Worm (Caenorhabditis elegans) whole organism, L4 larva: ENCODE results near the gene T20D4.11.

ENCODE experiments used
- F44E2.7 ChIP-seq: fragments of 200-800 bp; sonication (Bioruptor generic); IDR thresholded peaks from 2 replicates; pipeline ENCODE4 v2.1.2; 2022; ENCODE audit warnings: missing genetic modification characterization, missing compliant biosample characterization
- F49E8.2 ChIP-seq: sonication (generic microtip); optimal IDR thresholded peaks from 2 replicates; lab custom pipeline; 2016; ENCODE audit warnings: missing compliant biosample characterization, mild to moderate bottlenecking, missing genetic modification characterization, borderline replicate concordance
- T20F7.1 ChIP-seq: fragments of 200-800 bp; sonication (Bioruptor generic); optimal IDR thresholded peaks from 2 replicates; lab custom pipeline; 2018; ENCODE audit warnings: mild to moderate bottlenecking, missing genetic modification characterization, missing compliant biosample characterization
- Y105C5A.15 ChIP-seq: fragments of 200-800 bp; sonication (Bioruptor generic); IDR thresholded peaks from 2 replicates; pipeline ENCODE4 v1.3.6; 2022; ENCODE audit warnings: missing genetic modification characterization, missing compliant biosample characterization
- Y5F2A.4 ChIP-seq: fragments of 200-800 bp; sonication (Bioruptor generic); optimal IDR thresholded peaks from 2 replicates; lab custom pipeline; 2018; ENCODE audit warnings: mild to moderate bottlenecking, missing genetic modification characterization, missing compliant biosample characterization
- Y75B8A.6 ChIP-seq: fragments of 200-800 bp; sonication (Bioruptor generic); IDR thresholded peaks from 2 replicates; pipeline ENCODE4 v1.3.6; 2022; ENCODE audit warnings: missing genetic modification reagents, missing genetic modification characterization, missing compliant biosample characterization
- ZK337.2 ChIP-seq: fragments of 200-800 bp; sonication (Bioruptor generic); IDR thresholded peaks from 2 replicates; pipeline ENCODE4 v1.3.6; 2022; ENCODE audit warnings: missing genetic modification reagents, missing genetic modification characterization, missing compliant biosample characterization
- ZK546.5 ChIP-seq, 2 experiments: sonication (generic microtip); optimal IDR thresholded peaks; 2 replicates each; lab custom pipeline; 2017; ENCODE audit warnings: missing biosample characterization in 2 of 2, missing genetic modification characterization in 2 of 2
- aha-1 ChIP-seq: fragments of 150-350 bp; peaks from one replicate; lab custom pipeline; 2014; ENCODE audit warnings: missing biosample characterization, missing genetic modification characterization
- ceh-32 ChIP-seq: sonication (generic microtip); optimal IDR thresholded peaks from 2 replicates; lab custom pipeline; 2016; ENCODE audit warnings: mild to moderate bottlenecking, missing genetic modification characterization, missing compliant biosample characterization; ENCODE audit not compliant: poor library complexity
- ceh-44 ChIP-seq: fragments of 200-800 bp; sonication (Bioruptor generic); IDR thresholded peaks from 2 replicates; pipeline ENCODE4 v1.3.6; 2022; ENCODE audit warnings: missing genetic modification reagents, missing genetic modification characterization, missing compliant biosample characterization
- ces-1 ChIP-seq: fragments of 150-350 bp; sonication (generic microtip); optimal IDR thresholded peaks from 4 replicates; lab custom pipeline; 2014; ENCODE audit warnings: missing biosample characterization, missing genetic modification reagents, missing genetic modification characterization
- cey-2 ChIP-seq: sonication (generic microtip); optimal IDR thresholded peaks from 3 replicates; lab custom pipeline; 2017; ENCODE audit warnings: missing genetic modification characterization, mild to moderate bottlenecking, missing compliant biosample characterization, antibody characterized with exemption, borderline replicate concordance; ENCODE audit not compliant: insufficient read depth
- ctbp-1 ChIP-seq: fragments of 200-800 bp; sonication (Bioruptor generic); IDR thresholded peaks from 2 replicates; pipeline ENCODE4 v1.3.6; 2022; ENCODE audit warnings: missing genetic modification reagents, missing genetic modification characterization, missing compliant biosample characterization
- daf-16 ChIP-seq, 3 experiments: sonication (generic microtip); optimal IDR thresholded peaks; 2 replicates each; lab custom pipeline; 2016 to 2017; ENCODE audit warnings: missing genetic modification characterization in 3 of 3, missing genetic modification reagents in 3 of 3, mild to moderate bottlenecking in 2 of 3, missing compliant biosample characterization in 2 of 3, missing biosample characterization in 1 of 3, moderate library complexity in 1 of 3
- daf-8 ChIP-seq: fragments of 200-800 bp; sonication (Bioruptor generic); IDR thresholded peaks from 2 replicates; pipeline ENCODE4 v1.3.6; 2022; ENCODE audit warnings: missing genetic modification characterization, missing compliant biosample characterization
- dmd-6 ChIP-seq: fragments of 200-800 bp; sonication (Bioruptor generic); IDR thresholded peaks from 2 replicates; pipeline ENCODE4 v1.3.6; 2022; ENCODE audit warnings: missing genetic modification reagents, missing genetic modification characterization, missing compliant biosample characterization
- dmd-9 ChIP-seq: fragments of 200-800 bp; sonication (Bioruptor generic); IDR thresholded peaks from 2 replicates; pipeline ENCODE4 v1.3.6; 2022; ENCODE audit warnings: missing genetic modification reagents, missing genetic modification characterization, missing compliant biosample characterization
- duxl-1 ChIP-seq: sonication (generic microtip); optimal IDR thresholded peaks from 2 replicates; lab custom pipeline; 2016; ENCODE audit warnings: mild to moderate bottlenecking, missing genetic modification characterization, moderate library complexity, missing compliant biosample characterization; ENCODE audit not compliant: poor library complexity
- dve-1 ChIP-seq: sonication (generic microtip); optimal IDR thresholded peaks from 2 replicates; lab custom pipeline; 2017; ENCODE audit warnings: antibody characterized with exemption, mild to moderate bottlenecking, missing genetic modification characterization, missing compliant biosample characterization; ENCODE audit not compliant: insufficient read depth
- egl-27 ChIP-seq: sonication (generic microtip); optimal IDR thresholded peaks from 3 replicates; lab custom pipeline; 2017; ENCODE audit warnings: missing biosample characterization, missing genetic modification reagents, missing genetic modification characterization
- hif-1 ChIP-seq, 2 experiments: sonication (generic microtip); optimal IDR thresholded peaks; 2 replicates each; lab custom pipeline; 2016 to 2017; ENCODE audit warnings: missing compliant biosample characterization in 2 of 2, missing genetic modification characterization in 2 of 2, missing genetic modification reagents in 2 of 2, missing genotype in 2 of 2, mild to moderate bottlenecking in 1 of 2
- hlh-11 ChIP-seq: fragments of 200-800 bp; sonication (Bioruptor generic); optimal IDR thresholded peaks from 2 replicates; lab custom pipeline; 2018; ENCODE audit warnings: mild to moderate bottlenecking, missing genetic modification characterization, missing compliant biosample characterization
- hmg-1.1 ChIP-seq: fragments of 200-800 bp; sonication (Bioruptor generic); IDR thresholded peaks from 2 replicates; pipeline ENCODE4 v1.3.6; 2022; ENCODE audit warnings: missing genetic modification reagents, missing genetic modification characterization, missing compliant biosample characterization
- lin-29 ChIP-seq: fragments of 200-800 bp; sonication (Bioruptor generic); IDR thresholded peaks from 2 replicates; pipeline ENCODE4 v1.3.6; 2022; ENCODE audit warnings: missing genetic modification reagents, missing genetic modification characterization, missing compliant biosample characterization
- lin-38 ChIP-seq: fragments of 200-800 bp; sonication (Bioruptor generic); IDR thresholded peaks from 2 replicates; pipeline ENCODE4 v1.3.6; 2022; ENCODE audit warnings: missing genetic modification reagents, missing genetic modification characterization, missing compliant biosample characterization
- mdt-29 ChIP-seq: fragments of 200-800 bp; sonication (Bioruptor generic); IDR thresholded peaks from 2 replicates; pipeline ENCODE4 v1.3.6; 2022; ENCODE audit warnings: missing genetic modification reagents, missing genetic modification characterization, missing compliant biosample characterization
- mes-2 ChIP-seq: sonication (generic microtip); optimal IDR thresholded peaks from 2 replicates; lab custom pipeline; 2016; ENCODE audit warnings: missing genotype, mild to moderate bottlenecking, missing genetic modification characterization, missing compliant biosample characterization; ENCODE audit not compliant: poor library complexity, severe bottlenecking
- mxl-3 ChIP-seq: fragments of 200-800 bp; sonication (Bioruptor generic); optimal IDR thresholded peaks from 2 replicates; lab custom pipeline; 2018; ENCODE audit warnings: mild to moderate bottlenecking, missing genetic modification characterization, missing compliant biosample characterization
- nhr-102 ChIP-seq: sonication (generic microtip); optimal IDR thresholded peaks from 2 replicates; lab custom pipeline; 2016; ENCODE audit warnings: mild to moderate bottlenecking, missing genetic modification characterization, moderate library complexity, missing compliant biosample characterization
- nhr-48 ChIP-seq: sonication (generic microtip); optimal IDR thresholded peaks from 2 replicates; lab custom pipeline; 2016; ENCODE audit warnings: mild to moderate bottlenecking, missing genetic modification characterization, missing compliant biosample characterization
- nhr-6 ChIP-seq: fragments of 150-350 bp; optimal IDR thresholded peaks from 2 replicates; lab custom pipeline; 2014; ENCODE audit warnings: missing biosample characterization, missing genetic modification characterization
- nhr-76 ChIP-seq: fragments of 150-350 bp; optimal IDR thresholded peaks from 2 replicates; lab custom pipeline; 2014; ENCODE audit warnings: missing biosample characterization, missing genetic modification characterization
- nhr-77 ChIP-seq: fragments of 150-350 bp; optimal IDR thresholded peaks from 2 replicates; lab custom pipeline; 2014; ENCODE audit warnings: missing biosample characterization, missing genetic modification characterization
- rbr-2 ChIP-seq: sonication (generic microtip); optimal IDR thresholded peaks from 2 replicates; lab custom pipeline; 2016; ENCODE audit warnings: missing genotype, missing genetic modification characterization, missing compliant biosample characterization
- set-16 ChIP-seq: fragments of 200-800 bp; sonication (Bioruptor generic); IDR thresholded peaks from 2 replicates; pipeline ENCODE4 v1.3.6; 2022; ENCODE audit warnings: missing genetic modification reagents, missing genetic modification characterization, missing compliant biosample characterization
- tag-97 ChIP-seq: fragments of 200-800 bp; sonication (Bioruptor generic); IDR thresholded peaks from 2 replicates; pipeline ENCODE4 v1.3.6; 2022; ENCODE audit warnings: missing genetic modification characterization, missing compliant biosample characterization
- tra-1 ChIP-seq: fragments of 200-800 bp; sonication (Bioruptor generic); IDR thresholded peaks from 2 replicates; pipeline ENCODE4 v1.3.6; 2022; ENCODE audit warnings: missing genetic modification reagents, missing genetic modification characterization, missing compliant biosample characterization
- unc-62 ChIP-seq, 3 experiments: fragments of 150-350 bp in 1 of 3; sonication (generic microtip); optimal IDR thresholded peaks in 2 of 3; peaks in 1 of 3; 1 replicate in 1 of 3; 2 replicates in 2 of 3; lab custom pipeline; 2014 to 2017; ENCODE audit warnings: missing biosample characterization in 3 of 3, missing genetic modification characterization in 3 of 3, missing genetic modification reagents in 3 of 3, missing genotype in 1 of 3
- zag-1 ChIP-seq: fragments of 150-350 bp; optimal IDR thresholded peaks from 2 replicates; lab custom pipeline; 2014; ENCODE audit warnings: missing biosample characterization, missing genetic modification characterization
- zfp-3 ChIP-seq: fragments of 200-800 bp; sonication (Bioruptor generic); conservative IDR thresholded peaks from 2 replicates; pipeline ENCODE4 v1.3.6; 2022; ENCODE audit warnings: missing genetic modification reagents, missing genetic modification characterization, missing compliant biosample characterization
- zip-2 ChIP-seq: fragments of 150-350 bp; optimal IDR thresholded peaks from 2 replicates; lab custom pipeline; 2014; ENCODE audit warnings: missing biosample characterization, missing genetic modification characterization
- ztf-7 ChIP-seq: fragments of 150-350 bp; optimal IDR thresholded peaks from 2 replicates; lab custom pipeline; 2014; ENCODE audit warnings: missing biosample characterization, missing genetic modification characterization

Gene T20D4.11

DNA sequence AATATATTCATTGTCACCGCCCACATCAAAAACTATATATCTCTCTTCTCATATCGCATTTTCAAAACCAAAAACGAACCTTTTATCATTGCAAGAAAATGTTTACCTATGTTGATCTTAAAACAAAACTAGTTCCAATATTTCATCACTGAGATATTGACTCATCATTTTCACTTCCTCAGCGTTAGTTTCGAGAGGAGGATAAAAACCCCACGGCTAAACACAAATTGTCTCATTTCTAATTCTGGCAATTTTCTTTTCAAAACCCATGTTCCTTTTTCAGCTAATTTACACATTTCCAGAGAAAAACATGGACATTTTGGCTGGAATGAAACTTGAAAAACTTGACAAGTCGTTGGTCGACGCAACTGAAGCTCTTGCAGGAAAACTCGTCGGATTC is 10.1 kb downstream of the T20D4.11 start, which contains the start of gene T20D4.7:
Gene T20D4.7, plus strand, starts transcription at position 301 of the 400 bp plus-strand sequence.
- TF ChIP-seq Y5F2A.4 (GFP tag; lab: Kevin White, UChicago) (no peak), nhr-102 (tag; lab: Kevin White, UChicago) (no peak), ctbp-1 (GFP tag; lab: Robert Waterston, UW) (no peak), ztf-7 (no peak), dmd-6 (no peak), hmg-1.1 (GFP tag; lab: Robert Waterston, UW) (no peak), nhr-48 (tag; lab: Kevin White, UChicago) (no peak), dve-1 (tag; lab: Kevin White, UChicago) (no peak), T20F7.1 (GFP tag; lab: Kevin White, UChicago) (no peak), ces-1 (GFP tag; lab: Kevin White, UChicago) (no peak), daf-16 (GFP tag; optimal IDR thresholded peaks at IDR 0.05; lab: Kevin White, UChicago) (no peak), daf-16 (tag; optimal IDR thresholded peaks at IDR 0.05; lab: Kevin White, UChicago) (no peak), ZK546.5 (tag; optimal IDR thresholded peaks at IDR 0.05; lab: Kevin White, UChicago) (no peak), ceh-32 (tag; lab: Kevin White, UChicago) (no peak), tag-97 (GFP tag; lab: Robert Waterston, UW) (no peak), mes-2 (tag; lab: Kevin White, UChicago) (no peak), F49E8.2 (tag; lab: Kevin White, UChicago) (no peak), ceh-44 (GFP tag; lab: Robert Waterston, UW) (no peak), mxl-3 (no peak)

DNA sequence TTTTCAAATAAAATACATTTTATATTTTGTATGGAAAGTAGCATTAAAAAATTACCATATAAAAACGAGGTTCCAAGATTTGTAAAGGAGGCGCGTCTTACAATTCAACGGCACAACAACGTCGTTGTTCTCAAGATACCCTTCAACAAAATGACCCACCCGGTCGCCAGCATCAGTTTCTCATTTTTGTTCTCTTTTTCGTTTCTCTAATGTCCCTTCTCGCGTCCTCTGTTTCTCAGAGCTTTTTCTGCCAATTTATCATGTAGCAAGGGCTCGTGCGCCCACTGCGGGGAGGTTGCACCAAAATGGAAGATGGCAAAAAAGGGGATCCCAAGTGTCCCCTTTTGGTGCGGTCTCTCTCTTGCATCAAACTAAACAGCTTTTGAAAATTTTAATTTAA is 11.0 kb downstream of the T20D4.11 start:
- no peak for TF ChIP-seq mes-2 (tag; lab: Kevin White, UChicago)
- no peak for TF ChIP-seq nhr-76 (tag; lab: Kevin White, UChicago)
- TF ChIP-seq tag-97 (GFP tag; lab: Robert Waterston, UW) = no peak
- TF ChIP-seq ZK337.2 = 0 out of 2 replicates have a peak, but pooled peaks have one; percentile 7
- no peak for TF ChIP-seq set-16 (GFP tag; lab: Robert Waterston, UW)
- TF ChIP-seq unc-62 (GFP tag; optimal IDR thresholded peaks at IDR 0.05 in 1 of 2; lab: Kevin White, UChicago) = peak in 1 of 2 experiments; percentile 61
- TF ChIP-seq unc-62 (tag; optimal IDR thresholded peaks at IDR 0.05; lab: Kevin White, UChicago) = no peak
- peak; percentile 81 for TF ChIP-seq aha-1 (tag; lab: Kevin White, UChicago)

ce11 chrV:3410098-3410570 is 11.6 kb downstream of the T20D4.11 start, which contains the start of gene arrd-22:
Gene arrd-22, plus strand, starts transcription at chrV:3410520.
- TF ChIP-seq lin-38 (GFP tag; lab: Robert Waterston, UW) = no peak
- TF ChIP-seq tra-1 = 0 out of 2 replicates have a peak, but pooled peaks have one; percentile 35
- TF ChIP-seq unc-62 (GFP tag; optimal IDR thresholded peaks at IDR 0.05 in 1 of 2; lab: Kevin White, UChicago) = peak in 1 of 2 experiments; percentile 94
- TF ChIP-seq unc-62 (tag; optimal IDR thresholded peaks at IDR 0.05; lab: Kevin White, UChicago) = no peak
- TF ChIP-seq dmd-6 = peak; percentile 74
- no peak for TF ChIP-seq zfp-3 (GFP tag; lab: Robert Waterston, UW)
- no peak for TF ChIP-seq ceh-44 (GFP tag; lab: Robert Waterston, UW)
- no peak for TF ChIP-seq cey-2 (tag; lab: Kevin White, UChicago)
- TF ChIP-seq daf-16 (GFP tag; optimal IDR thresholded peaks at IDR 0.05; lab: Kevin White, UChicago) = no peak
- TF ChIP-seq daf-16 (tag; optimal IDR thresholded peaks at IDR 0.05; lab: Kevin White, UChicago) = no peak
- TF ChIP-seq nhr-6 (tag; lab: Kevin White, UChicago) = no peak
- no peak for TF ChIP-seq mes-2 (tag; lab: Kevin White, UChicago)
- peak; percentile 36 for TF ChIP-seq aha-1 (tag; lab: Kevin White, UChicago)
- TF ChIP-seq dmd-9 = no peak
- no peak for TF ChIP-seq lin-29 (GFP tag; lab: Robert Waterston, UW)
- peak; percentile 4 for TF ChIP-seq ces-1 (GFP tag; lab: Kevin White, UChicago)
- no peak for TF ChIP-seq daf-8 (GFP tag; lab: Robert Waterston, UW)
- no peak for TF ChIP-seq F44E2.7 (GFP tag; lab: Robert Waterston, UW)
- TF ChIP-seq rbr-2 (tag; lab: Kevin White, UChicago) = no peak
- no peak for TF ChIP-seq nhr-77 (tag; lab: Kevin White, UChicago)
- no peak for TF ChIP-seq T20F7.1 (GFP tag; lab: Kevin White, UChicago)
- TF ChIP-seq mdt-29 (GFP tag; lab: Robert Waterston, UW) = no peak
- TF ChIP-seq zip-2 (tag; lab: Kevin White, UChicago) = no peak
- no peak for TF ChIP-seq Y75B8A.6 (GFP tag; lab: Robert Waterston, UW)
- TF ChIP-seq hif-1 (tag; optimal IDR thresholded peaks at IDR 0.05; lab: Kevin White, UChicago) = no peak
- TF ChIP-seq Y105C5A.15 = no peak
- TF ChIP-seq duxl-1 (tag; lab: Kevin White, UChicago) = peak; percentile 75
- no peak for TF ChIP-seq egl-27 (tag; lab: Kevin White, UChicago)
- TF ChIP-seq hlh-11 (tag; lab: Kevin White, UChicago) = peak; percentile 43
- TF ChIP-seq ctbp-1 (GFP tag; lab: Robert Waterston, UW) = no peak
- TF ChIP-seq zag-1 (tag; lab: Kevin White, UChicago) = no peak
- no peak for TF ChIP-seq Y5F2A.4 (GFP tag; lab: Kevin White, UChicago)
